Worm (Caenorhabditis elegans): Measurements from ENCODE around the gene W09C2.8.
A peak's percentile ranks its signal among the peaks of the same experiment; 100 is the strongest.

The W09C2.8 gene

DNA sequence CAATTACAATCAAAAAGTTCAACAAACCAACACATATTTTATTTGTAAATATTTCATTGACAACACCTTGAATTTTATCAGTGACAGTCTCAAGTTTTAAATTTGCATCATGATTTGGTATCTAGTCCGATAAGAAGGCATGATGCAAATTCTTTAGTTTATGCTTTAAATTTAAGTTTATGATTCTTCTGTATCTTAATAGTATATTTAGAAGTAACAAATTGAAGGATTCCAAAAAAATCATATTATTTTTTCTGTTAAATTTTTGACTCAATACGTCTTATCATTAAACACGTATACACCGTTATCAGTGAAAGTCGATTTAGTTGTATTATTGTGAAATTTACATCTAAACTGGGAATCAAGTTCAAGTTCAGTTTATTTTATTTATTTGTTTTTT, 27.1 kb upstream of the W09C2.8 start, which contains the start of gene chca-1:
chca-1 (plus strand) TSS at position 161 of the 400 bp plus-strand sequence.
- no peak for TF ChIP-seq egl-27 (tag; optimal IDR thresholded peaks at IDR 0.05)
- peak; percentile 75 for TF ChIP-seq nhr-129 (tag; optimal IDR thresholded peaks at IDR 0.05)
- peak; percentile 93 for TF ChIP-seq fos-1 (tag; optimal IDR thresholded peaks at IDR 0.05)
- TF ChIP-seq lsy-2 (tag; optimal IDR thresholded peaks at IDR 0.05) = peak in 1 of 2 experiments; percentile 53
- TF ChIP-seq Y55F3AM.14 (GFP tag; optimal IDR thresholded peaks at IDR 0.05) = no peak
- no peak for TF ChIP-seq mab-5 (tag; optimal IDR thresholded peaks at IDR 0.05)
- peak; percentile 34 for TF ChIP-seq sma-9 (GFP tag; optimal IDR thresholded peaks at IDR 0.05)
- no peak for TF ChIP-seq sma-9 (tag; optimal IDR thresholded peaks at IDR 0.05)
- no peak for TF ChIP-seq skn-1 (tag; optimal IDR thresholded peaks at IDR 0.05)
- peak; percentile 79 for TF ChIP-seq crh-2 (tag; optimal IDR thresholded peaks at IDR 0.05)

ce11 chrIV:9648682-9649081, 24.5 kb upstream of the W09C2.8 start, which contains the start of gene srm-3:
TSS of gene srm-3 (plus strand) at chrIV:9648982.
- TF ChIP-seq peb-1 (tag; optimal IDR thresholded peaks at IDR 0.05) (no peak), ztf-4 (tag; optimal IDR thresholded peaks at IDR 0.05) (no peak), mdl-1 (tag; optimal IDR thresholded peaks at IDR 0.05) (no peak), crh-2 (tag; optimal IDR thresholded peaks at IDR 0.05) (no peak), elt-3 (tag; optimal IDR thresholded peaks at IDR 0.05) (no peak), C34F6.9 (tag; optimal IDR thresholded peaks at IDR 0.05) (no peak), fos-1 (tag; optimal IDR thresholded peaks at IDR 0.05) (no peak), ceh-16 (tag; optimal IDR thresholded peaks at IDR 0.05) (no peak), sma-3 (GFP tag; optimal IDR thresholded peaks at IDR 0.05) (no peak), dmd-4 (tag; optimal IDR thresholded peaks at IDR 0.05) (no peak), ztf-1 (GFP tag; conservative IDR thresholded peaks at IDR 0.05) (no peak), nhr-10 (tag; optimal IDR thresholded peaks at IDR 0.05) (no peak), sem-4 (tag; optimal IDR thresholded peaks at IDR 0.05) (no peak), ZK546.5 (tag; optimal IDR thresholded peaks at IDR 0.05) (no peak), nhr-12 (tag; optimal IDR thresholded peaks at IDR 0.05) (no peak), ama-1 (optimal IDR thresholded peaks at IDR 0.05) (no peak), sma-9 (GFP tag; optimal IDR thresholded peaks at IDR 0.05) (no peak), sma-9 (tag; optimal IDR thresholded peaks at IDR 0.05) (no peak), Y55F3AM.14 (GFP tag; optimal IDR thresholded peaks at IDR 0.05) (no peak)

- TF ChIP-seq nhr-6 (tag; optimal IDR thresholded peaks at IDR 0.05) (no peak), ceh-82 (tag; optimal IDR thresholded peaks at IDR 0.05) (no peak), egl-27 (tag; optimal IDR thresholded peaks at IDR 0.05) (no peak), sma-9 (GFP tag; optimal IDR thresholded peaks at IDR 0.05) (peak; percentile 51), sma-9 (tag; optimal IDR thresholded peaks at IDR 0.05) (no peak), mbf-1 (tag; optimal IDR thresholded peaks at IDR 0.05) (no peak), nhr-129 (tag; optimal IDR thresholded peaks at IDR 0.05) (peak; percentile 31), nhr-25 (tag; optimal IDR thresholded peaks at IDR 0.05) (no peak), fos-1 (tag; optimal IDR thresholded peaks at IDR 0.05) (peak; percentile 54), gmeb-1 (tag; optimal IDR thresholded peaks at IDR 0.05) (no peak), mab-5 (tag; optimal IDR thresholded peaks at IDR 0.05) (no peak), aly-2 (tag; optimal IDR thresholded peaks at IDR 0.05) (no peak), ztf-4 (tag; optimal IDR thresholded peaks at IDR 0.05) (no peak), skn-1 (tag; optimal IDR thresholded peaks at IDR 0.05) (no peak), dmd-4 (tag; optimal IDR thresholded peaks at IDR 0.05) (no peak), sma-3 (GFP tag; optimal IDR thresholded peaks at IDR 0.05) (peak; percentile 1), ama-1 (optimal IDR thresholded peaks at IDR 0.05) (no peak), ztf-1 (GFP tag; conservative IDR thresholded peaks at IDR 0.05) (no peak), peb-1 (tag; optimal IDR thresholded peaks at IDR 0.05) (no peak), C34F6.9 (tag; optimal IDR thresholded peaks at IDR 0.05) (peak; percentile 81), nhr-10 (tag; optimal IDR thresholded peaks at IDR 0.05) (no peak), R02D3.7 (tag; optimal IDR thresholded peaks at IDR 0.05) (no peak), sem-4 (tag; optimal IDR thresholded peaks at IDR 0.05) (no peak), mdl-1 (tag; optimal IDR thresholded peaks at IDR 0.05) (no peak), ceh-16 (tag; optimal IDR thresholded peaks at IDR 0.05) (no peak), ztf-11 (tag; optimal IDR thresholded peaks at IDR 0.05) (no peak), nhr-21 (tag; optimal IDR thresholded peaks at IDR 0.05) (peak; percentile 2), nhr-11 (tag; optimal IDR thresholded peaks at IDR 0.05) (no peak), unc-39 (tag; optimal IDR thresholded peaks at IDR 0.05) (no peak), lin-13 (GFP tag; optimal IDR thresholded peaks at IDR 0.05) (no peak), zag-1 (tag; optimal IDR thresholded peaks at IDR 0.05) (no peak), lin-39 (tag; optimal IDR thresholded peaks at IDR 0.05) (no peak), elt-3 (tag; optimal IDR thresholded peaks at IDR 0.05) (no peak), alr-1 (tag; optimal IDR thresholded peaks at IDR 0.05) (no peak), lin-11 (tag; optimal IDR thresholded peaks at IDR 0.05) (no peak), F13H6.1 (tag; optimal IDR thresholded peaks at IDR 0.05) (peak; percentile 42), nhr-23 (tag; optimal IDR thresholded peaks at IDR 0.05) (no peak), nhr-77 (tag; optimal IDR thresholded peaks at IDR 0.05) (no peak), crh-2 (tag; optimal IDR thresholded peaks at IDR 0.05) (peak; percentile 78), nhr-237 (tag; optimal IDR thresholded peaks at IDR 0.05) (no peak), Y55F3AM.14 (GFP tag; optimal IDR thresholded peaks at IDR 0.05) (no peak), elt-1 (tag; optimal IDR thresholded peaks at IDR 0.05) (no peak), blmp-1 (tag; optimal IDR thresholded peaks at IDR 0.05; ENCODE audit: insufficient read depth) (peak; percentile 50), snpc-4 (tag; optimal IDR thresholded peaks at IDR 0.05) (no peak)
Observed at ce11 chrIV:9647789-9648361, 23.7 kb upstream of the W09C2.8 start, which contains the start of gene amph-1. TSS of gene amph-1 (minus strand) at chrIV:9647873.

All from whole organism, L2 larva.